Worm (Caenorhabditis elegans): ENCODE measurements around the gene nhr-130.

nhr-130 gene

ce11 chrV:483289-483795 lies at the start of gene nhr-130:
Gene nhr-130, minus strand, starts transcription at chrV:483339.
- TF ChIP-seq tbx-37 (GFP tag; conservative IDR thresholded peaks at IDR 0.05): no peak
- TF ChIP-seq pes-1 (GFP tag; IDR thresholded peaks at IDR 0.05): no peak
- TF ChIP-seq hmbx-1 (tag; optimal IDR thresholded peaks at IDR 0.05): no peak
- no peak for TF ChIP-seq tbx-11 (GFP tag; IDR thresholded peaks at IDR 0.05)
- no peak for TF ChIP-seq ceh-13 (GFP tag; optimal IDR thresholded peaks at IDR 0.05)
- TF ChIP-seq hnd-1 (tag; optimal IDR thresholded peaks at IDR 0.05): no peak
- TF ChIP-seq B0310.2 (tag; optimal IDR thresholded peaks at IDR 0.05): no peak
- TF ChIP-seq ama-1 (optimal IDR thresholded peaks at IDR 0.05): no peak
- no peak for TF ChIP-seq scrt-1 (GFP tag; IDR thresholded peaks at IDR 0.05)
- no peak for TF ChIP-seq sea-1 (GFP tag; conservative IDR thresholded peaks at IDR 0.05)
- TF ChIP-seq flt-1 (GFP tag; IDR thresholded peaks at IDR 0.05): no peak
- TF ChIP-seq hmg-4 (GFP tag; optimal IDR thresholded peaks at IDR 0.05): no peak
- TF ChIP-seq ets-7 (tag; optimal IDR thresholded peaks at IDR 0.05): no peak
- TF ChIP-seq tra-4 (tag; optimal IDR thresholded peaks at IDR 0.05): no peak
- TF ChIP-seq F13C5.2 (tag; optimal IDR thresholded peaks at IDR 0.05): no peak
- no peak for TF ChIP-seq aly-1 (tag; optimal IDR thresholded peaks at IDR 0.05)
- no peak for TF ChIP-seq ceh-36 (tag; optimal IDR thresholded peaks at IDR 0.05)

ce11 chrV:532046-532445 lies 48.9 kb upstream of the nhr-130 start, which contains the start of gene nhr-58:
Gene nhr-58, plus strand, starts transcription at chrV:532259.
- TF ChIP-seq ceh-36 (tag; optimal IDR thresholded peaks at IDR 0.05) (no peak), hnd-1 (tag; optimal IDR thresholded peaks at IDR 0.05) (no peak), flt-1 (GFP tag; IDR thresholded peaks at IDR 0.05) (no peak)

- TF ChIP-seq tbx-11 (GFP tag; IDR thresholded peaks at IDR 0.05) (no peak), ceh-36 (tag; optimal IDR thresholded peaks at IDR 0.05) (no peak), ceh-13 (GFP tag; optimal IDR thresholded peaks at IDR 0.05) (no peak), ets-7 (tag; optimal IDR thresholded peaks at IDR 0.05) (no peak), flt-1 (GFP tag; IDR thresholded peaks at IDR 0.05) (no peak), ama-1 (optimal IDR thresholded peaks at IDR 0.05) (no peak), hmbx-1 (tag; optimal IDR thresholded peaks at IDR 0.05) (no peak), scrt-1 (GFP tag; IDR thresholded peaks at IDR 0.05) (no peak), tbx-37 (GFP tag; conservative IDR thresholded peaks at IDR 0.05) (no peak), B0310.2 (tag; optimal IDR thresholded peaks at IDR 0.05) (no peak), F13C5.2 (tag; optimal IDR thresholded peaks at IDR 0.05) (no peak), sea-1 (GFP tag; conservative IDR thresholded peaks at IDR 0.05) (no peak), tra-4 (tag; optimal IDR thresholded peaks at IDR 0.05) (no peak), aly-1 (tag; optimal IDR thresholded peaks at IDR 0.05) (no peak), hnd-1 (tag; optimal IDR thresholded peaks at IDR 0.05) (no peak), pes-1 (GFP tag; IDR thresholded peaks at IDR 0.05) (no peak), hmg-4 (GFP tag; optimal IDR thresholded peaks at IDR 0.05) (no peak)
Measured at ce11 chrV:527602-528001, 44.5 kb upstream of the nhr-130 start, which contains the start of gene srw-108. Gene srw-108, plus strand, starts transcription at chrV:527902.

- TF ChIP-seq tbx-11 (GFP tag; IDR thresholded peaks at IDR 0.05) (no peak), hmg-4 (GFP tag; optimal IDR thresholded peaks at IDR 0.05) (no peak), aly-1 (tag; optimal IDR thresholded peaks at IDR 0.05) (no peak), ama-1 (optimal IDR thresholded peaks at IDR 0.05) (no peak), scrt-1 (GFP tag; IDR thresholded peaks at IDR 0.05) (no peak), tbx-37 (GFP tag; conservative IDR thresholded peaks at IDR 0.05) (no peak), ceh-13 (GFP tag; optimal IDR thresholded peaks at IDR 0.05) (no peak), B0310.2 (tag; optimal IDR thresholded peaks at IDR 0.05) (no peak), hmbx-1 (tag; optimal IDR thresholded peaks at IDR 0.05) (no peak), flt-1 (GFP tag; IDR thresholded peaks at IDR 0.05) (no peak)
Measured at ce11 chrV:525040-525439, 41.9 kb upstream of the nhr-130 start, which contains the start of gene R11G11.16. Gene R11G11.16, minus strand, starts transcription at chrV:525140.

- no peak for TF ChIP-seq pes-1 (GFP tag; IDR thresholded peaks at IDR 0.05)
- no peak for TF ChIP-seq hmbx-1 (tag; optimal IDR thresholded peaks at IDR 0.05)
- no peak for TF ChIP-seq hmg-4 (GFP tag; optimal IDR thresholded peaks at IDR 0.05)
- no peak for TF ChIP-seq tra-4 (tag; optimal IDR thresholded peaks at IDR 0.05)
- TF ChIP-seq flt-1 (GFP tag; IDR thresholded peaks at IDR 0.05): no peak
- TF ChIP-seq aly-1 (tag; optimal IDR thresholded peaks at IDR 0.05): no peak
- TF ChIP-seq hnd-1 (tag; optimal IDR thresholded peaks at IDR 0.05): no peak
- no peak for TF ChIP-seq ama-1 (optimal IDR thresholded peaks at IDR 0.05)
- no peak for TF ChIP-seq B0310.2 (tag; optimal IDR thresholded peaks at IDR 0.05)
- no peak for TF ChIP-seq tbx-37 (GFP tag; conservative IDR thresholded peaks at IDR 0.05)
- no peak for TF ChIP-seq sea-1 (GFP tag; conservative IDR thresholded peaks at IDR 0.05)
- no peak for TF ChIP-seq ceh-36 (tag; optimal IDR thresholded peaks at IDR 0.05)
- TF ChIP-seq F13C5.2 (tag; optimal IDR thresholded peaks at IDR 0.05): no peak
- no peak for TF ChIP-seq tbx-11 (GFP tag; IDR thresholded peaks at IDR 0.05)
- no peak for TF ChIP-seq ets-7 (tag; optimal IDR thresholded peaks at IDR 0.05)
- no peak for TF ChIP-seq scrt-1 (GFP tag; IDR thresholded peaks at IDR 0.05)
- no peak for TF ChIP-seq ceh-13 (GFP tag; optimal IDR thresholded peaks at IDR 0.05)
Measured at ce11 chrV:524058-524457, 40.9 kb upstream of the nhr-130 start, which contains the start of gene lipl-3. Gene lipl-3, minus strand, starts transcription at chrV:524218.

- no peak for TF ChIP-seq hmg-4 (GFP tag; optimal IDR thresholded peaks at IDR 0.05)
- no peak for TF ChIP-seq flt-1 (GFP tag; IDR thresholded peaks at IDR 0.05)
- no peak for TF ChIP-seq ceh-13 (GFP tag; optimal IDR thresholded peaks at IDR 0.05)
- TF ChIP-seq hmbx-1 (tag; optimal IDR thresholded peaks at IDR 0.05): no peak
Measured at ce11 chrV:521517-521916, 38.4 kb upstream of the nhr-130 start, which contains the start of gene srw-107. Gene srw-107, minus strand, starts transcription at chrV:521617.

- no peak for TF ChIP-seq tra-4 (tag; optimal IDR thresholded peaks at IDR 0.05)
- no peak for TF ChIP-seq ceh-36 (tag; optimal IDR thresholded peaks at IDR 0.05)
- TF ChIP-seq sea-1 (GFP tag; conservative IDR thresholded peaks at IDR 0.05): no peak
Measured at ce11 chrV:519445-519844, 36.3 kb upstream of the nhr-130 start, which contains the start of gene nhr-210. Gene nhr-210, minus strand, starts transcription at chrV:519545.

ce11 chrV:512420-512819 lies 29.3 kb upstream of the nhr-130 start, which contains the start of gene srh-37:
Gene srh-37, minus strand, starts transcription at chrV:512520.
- TF ChIP-seq ama-1 (optimal IDR thresholded peaks at IDR 0.05) (no peak), hmg-4 (GFP tag; optimal IDR thresholded peaks at IDR 0.05) (no peak), hnd-1 (tag; optimal IDR thresholded peaks at IDR 0.05) (no peak), B0310.2 (tag; optimal IDR thresholded peaks at IDR 0.05) (no peak), scrt-1 (GFP tag; IDR thresholded peaks at IDR 0.05) (no peak), ets-7 (tag; optimal IDR thresholded peaks at IDR 0.05) (no peak), ceh-36 (tag; optimal IDR thresholded peaks at IDR 0.05) (no peak), tbx-11 (GFP tag; IDR thresholded peaks at IDR 0.05) (no peak), tbx-37 (GFP tag; conservative IDR thresholded peaks at IDR 0.05) (no peak)

Data from whole organism, early embryonic.